Fruit fly (Drosophila melanogaster) whole organism, embryonic: Measurements from ENCODE around the gene CG6000.

Experiments
- Aef1 ChIP-seq: fragments of 200-800 bp; sonication (Bioruptor generic); IDR thresholded peaks from 3 replicates; pipeline ENCODE4 v1.3.6; 2022; ENCODE audit warnings: missing biosample characterization, missing genetic modification characterization
- Atf3 ChIP-seq: fragments of 200-800 bp; sonication (Bioruptor generic); optimal IDR thresholded peaks from 3 replicates; lab custom pipeline; 2016; ENCODE audit warnings: missing biosample characterization, missing genetic modification characterization
- C15 ChIP-seq: fragments of 200-800 bp; sonication (Bioruptor generic); IDR thresholded peaks from 3 replicates; pipeline ENCODE4 v1.3.6; 2022; ENCODE audit warnings: missing biosample characterization, missing genetic modification characterization
- CG10543 ChIP-seq: fragments of 200-800 bp; sonication (Bioruptor generic); optimal IDR thresholded peaks from 3 replicates; lab custom pipeline; 2017; ENCODE audit warnings: missing biosample characterization, mild to moderate bottlenecking, missing genetic modification characterization, moderate library complexity
- CG12219 ChIP-seq: fragments of 200-800 bp; sonication (Bioruptor generic); optimal IDR thresholded peaks from 3 replicates; lab custom pipeline; 2018; ENCODE audit warnings: missing biosample characterization, mild to moderate bottlenecking, missing genetic modification characterization
- CG14965 ChIP-seq: fragments of 200-800 bp; sonication (Bioruptor generic); optimal IDR thresholded peaks from 2 replicates; lab custom pipeline; 2016; ENCODE audit warnings: missing biosample characterization, missing genetic modification characterization, borderline replicate concordance
- CG1647 ChIP-seq: fragments of 200-800 bp; sonication (Bioruptor generic); optimal IDR thresholded peaks from 3 replicates; lab custom pipeline; 2016; ENCODE audit warnings: missing biosample characterization, missing genetic modification characterization
- CG17186 ChIP-seq: fragments of 200-800 bp; sonication (Bioruptor generic); optimal IDR thresholded peaks from 3 replicates; lab custom pipeline; 2017; ENCODE audit warnings: missing biosample characterization, missing genetic modification reagents, missing genetic modification characterization
- CG17612 ChIP-seq: fragments of 200-800 bp; sonication (Bioruptor generic); IDR thresholded peaks from 2 replicates; pipeline ENCODE4 v1.3.6; 2022; ENCODE audit warnings: missing biosample characterization, missing genetic modification characterization
- CG31388 ChIP-seq: fragments of 200-800 bp; sonication (Bioruptor generic); optimal IDR thresholded peaks from 2 replicates; lab custom pipeline; 2016; ENCODE audit warnings: missing biosample characterization, missing genetic modification characterization
- CG31441 ChIP-seq: fragments of 200-800 bp; sonication (Bioruptor generic); IDR thresholded peaks from 2 replicates; pipeline ENCODE4 v1.3.6; 2022; ENCODE audit warnings: missing biosample characterization, missing genetic modification characterization
- CG3407 ChIP-seq: fragments of 200-800 bp; sonication (Bioruptor generic); optimal IDR thresholded peaks from 2 replicates; lab custom pipeline; 2018; ENCODE audit warnings: missing biosample characterization, mild to moderate bottlenecking, missing genetic modification characterization
- CG34376 ChIP-seq: fragments of 200-800 bp; sonication (Bioruptor generic); optimal IDR thresholded peaks from 2 replicates; lab custom pipeline; 2018; ENCODE audit warnings: missing biosample characterization, mild to moderate bottlenecking, missing genetic modification characterization
- CG3847 ChIP-seq: fragments of 200-800 bp; sonication (Bioruptor generic); IDR thresholded peaks from 2 replicates; pipeline ENCODE4 v1.3.6; 2022; ENCODE audit warnings: missing biosample characterization, missing genetic modification characterization
- CG5245 ChIP-seq: fragments of 200-800 bp; sonication (Bioruptor generic); optimal IDR thresholded peaks from 3 replicates; lab custom pipeline; 2016; ENCODE audit warnings: missing biosample characterization, missing genetic modification characterization
- CG6175 ChIP-seq: fragments of 200-800 bp; sonication (Bioruptor generic); IDR thresholded peaks from 3 replicates; pipeline ENCODE4 v1.3.6; 2022; ENCODE audit warnings: missing biosample characterization, missing genetic modification characterization
- CG7745 ChIP-seq: fragments of 200-800 bp; sonication (Bioruptor generic); optimal IDR thresholded peaks from 2 replicates; lab custom pipeline; 2018; ENCODE audit warnings: missing biosample characterization, mild to moderate bottlenecking, missing genetic modification characterization, moderate library complexity
- CG8924 ChIP-seq: fragments of 200-800 bp; optimal IDR thresholded peaks from 3 replicates; lab custom pipeline; 2019; ENCODE audit warnings: missing biosample characterization, mild to moderate bottlenecking, missing genetic modification characterization, moderate library complexity
- CrebB ChIP-seq: fragments of 200-800 bp; sonication (Bioruptor generic); optimal IDR thresholded peaks from 3 replicates; lab custom pipeline; 2018; ENCODE audit warnings: missing biosample characterization, mild to moderate bottlenecking, missing genetic modification characterization
- Doc2 ChIP-seq: fragments of 200-800 bp; sonication (Bioruptor generic); IDR thresholded peaks from 2 replicates; pipeline ENCODE4 v1.3.6; 2022; ENCODE audit warnings: missing biosample characterization, missing genetic modification characterization
- HLH3B ChIP-seq: fragments of 200-800 bp; sonication (Bioruptor generic); IDR thresholded peaks from 2 replicates; pipeline ENCODE4 v1.3.6; 2022; ENCODE audit warnings: missing biosample characterization, missing genetic modification characterization
- Jarid2 ChIP-seq: fragments of 200-800 bp; sonication (Bioruptor generic); optimal IDR thresholded peaks from 3 replicates; lab custom pipeline; 2017; ENCODE audit warnings: mild to moderate bottlenecking, missing biosample characterization, missing genetic modification reagents, missing genetic modification characterization
- Kr ChIP-seq: fragments of 200-800 bp; sonication (Bioruptor generic); optimal IDR thresholded peaks from 2 replicates; lab custom pipeline; 2017; ENCODE audit warnings: missing biosample characterization, mild to moderate bottlenecking, missing genetic modification characterization
- Mad ChIP-seq: fragments of 200-800 bp; sonication (Bioruptor generic); optimal IDR thresholded peaks from 2 replicates; lab custom pipeline; 2016; ENCODE audit warnings: missing biosample characterization, missing genetic modification characterization
- Mes4 ChIP-seq: fragments of 200-800 bp; sonication (Bioruptor generic); optimal IDR thresholded peaks from 2 replicates; lab custom pipeline; 2016; ENCODE audit warnings: missing biosample characterization, missing genetic modification characterization
- NFAT ChIP-seq: fragments of 200-800 bp; sonication (Bioruptor generic); IDR thresholded peaks from 2 replicates; pipeline ENCODE4 v1.3.6; 2022; ENCODE audit warnings: missing biosample characterization, missing genetic modification characterization
- Side ChIP-seq: fragments of 200-800 bp; sonication (Bioruptor generic); optimal IDR thresholded peaks from 2 replicates; lab custom pipeline; 2016; ENCODE audit warnings: missing biosample characterization, missing genetic modification characterization
- Spps ChIP-seq: fragments of 200-800 bp; sonication (Bioruptor generic); optimal IDR thresholded peaks from 2 replicates; lab custom pipeline; 2018; ENCODE audit warnings: missing biosample characterization, mild to moderate bottlenecking, missing genetic modification characterization
- Tbp ChIP-seq: fragments of >200 bp; optimal IDR thresholded peaks from 2 replicates; lab custom pipeline; 2018; ENCODE audit warnings: missing biosample characterization, missing genetic modification characterization
- amos ChIP-seq: fragments of 200-800 bp; sonication (Bioruptor generic); IDR thresholded peaks from 2 replicates; pipeline ENCODE4 v1.3.6; 2022; ENCODE audit warnings: missing biosample characterization, missing genetic modification characterization; ENCODE audit not compliant: partially characterized antibody
- cg ChIP-seq: fragments of 200-800 bp; sonication (Bioruptor generic); optimal IDR thresholded peaks from 3 replicates; lab custom pipeline; 2019; ENCODE audit warnings: missing biosample characterization, mild to moderate bottlenecking, missing genetic modification characterization, moderate library complexity
- crol ChIP-seq: fragments of 200-800 bp; sonication (Bioruptor generic); IDR thresholded peaks from 2 replicates; pipeline ENCODE4 v1.3.6; 2022; ENCODE audit warnings: missing biosample characterization, missing genetic modification characterization
- emc ChIP-seq: fragments of 200-800 bp; sonication (Bioruptor generic); optimal IDR thresholded peaks from 2 replicates; lab custom pipeline; 2016; ENCODE audit warnings: missing biosample characterization, missing genetic modification characterization
- esg ChIP-seq: fragments of 200-800 bp; sonication (Bioruptor generic); conservative IDR thresholded peaks from 2 replicates; pipeline ENCODE4 v1.3.6; 2022; ENCODE audit warnings: missing biosample characterization, missing genetic modification characterization
- eyg ChIP-seq: fragments of 200-800 bp; sonication (Bioruptor generic); optimal IDR thresholded peaks from 3 replicates; lab custom pipeline; 2016; ENCODE audit warnings: missing biosample characterization, missing genetic modification characterization
- fd3F ChIP-seq: fragments of 200-800 bp; sonication (Bioruptor generic); optimal IDR thresholded peaks from 2 replicates; lab custom pipeline; 2018; ENCODE audit warnings: missing biosample characterization, mild to moderate bottlenecking, missing genetic modification characterization, moderate library complexity
- gsb ChIP-seq: fragments of 200-800 bp; sonication (Bioruptor generic); IDR thresholded peaks from 2 replicates; pipeline ENCODE4 v1.3.6; 2022; ENCODE audit warnings: missing biosample characterization, missing genetic modification characterization
- ham ChIP-seq: fragments of 200-800 bp; sonication (Bioruptor generic); IDR thresholded peaks from 2 replicates; pipeline ENCODE4 v1.3.6; 2022; ENCODE audit warnings: missing biosample characterization, missing genetic modification characterization
- hkb ChIP-seq, 2 experiments: fragments of 200-800 bp in 1 of 2; fragments of >200 bp in 1 of 2; sonication (Bioruptor generic) in 1 of 2; IDR thresholded peaks in 1 of 2; optimal IDR thresholded peaks in 1 of 2; 2 replicates each; pipeline versions ENCODE4 v1.3.6 to Lab custom; 2017 to 2022; ENCODE audit warnings: missing biosample characterization in 1 of 2, missing genetic modification characterization in 1 of 2
- lilli ChIP-seq: fragments of 200-800 bp; sonication (Bioruptor generic); optimal IDR thresholded peaks from 3 replicates; lab custom pipeline; 2016; ENCODE audit warnings: missing biosample characterization, missing genetic modification characterization
- lola ChIP-seq, 3 experiments: fragments of >200 bp in 2 of 3; fragments of 200-800 bp in 1 of 3; sonication (Bioruptor generic) in 1 of 3; optimal IDR thresholded peaks; 2 replicates each; lab custom pipeline; 2017 to 2019; ENCODE audit warnings: missing biosample characterization in 3 of 3, missing genetic modification characterization in 3 of 3, mild to moderate bottlenecking in 1 of 3, moderate library complexity in 1 of 3
- oc ChIP-seq: fragments of 200-800 bp; sonication (Bioruptor generic); optimal IDR thresholded peaks from 2 replicates; lab custom pipeline; 2018; ENCODE audit warnings: missing biosample characterization, mild to moderate bottlenecking, missing genetic modification characterization, moderate library complexity
- org-1 ChIP-seq: fragments of 200-800 bp; sonication (Bioruptor generic); optimal IDR thresholded peaks from 2 replicates; lab custom pipeline; 2017; ENCODE audit warnings: missing biosample characterization, missing genetic modification characterization
- run ChIP-seq: fragments of 200-800 bp; sonication (Bioruptor generic); optimal IDR thresholded peaks from 3 replicates; lab custom pipeline; 2018; ENCODE audit warnings: missing biosample characterization, mild to moderate bottlenecking, missing genetic modification characterization
- schlank ChIP-seq: fragments of 200-800 bp; sonication (Bioruptor generic); optimal IDR thresholded peaks from 2 replicates; lab custom pipeline; 2018; ENCODE audit warnings: missing biosample characterization, mild to moderate bottlenecking, missing genetic modification characterization
- scrt ChIP-seq: fragments of 200-800 bp; sonication (Bioruptor generic); optimal IDR thresholded peaks from 2 replicates; lab custom pipeline; 2018; ENCODE audit warnings: missing biosample characterization, mild to moderate bottlenecking, missing genetic modification characterization, moderate library complexity
- sisA ChIP-seq: fragments of 200-800 bp; sonication (Bioruptor generic); IDR thresholded peaks from 2 replicates; pipeline ENCODE4 v1.3.6; 2022; ENCODE audit warnings: missing biosample characterization, missing genetic modification characterization
- slbo ChIP-seq: fragments of 200-800 bp; sonication (Bioruptor generic); IDR thresholded peaks from 2 replicates; pipeline ENCODE4 v1.3.6; 2022; ENCODE audit warnings: missing biosample characterization, missing genetic modification characterization
- slou ChIP-seq: fragments of 200-800 bp; sonication (Bioruptor generic); optimal IDR thresholded peaks from 3 replicates; lab custom pipeline; 2016; ENCODE audit warnings: missing biosample characterization, missing genetic modification characterization
- stc ChIP-seq: fragments of 200-800 bp; sonication (Bioruptor generic); IDR thresholded peaks from 2 replicates; pipeline ENCODE4 v1.3.6; 2022; ENCODE audit warnings: missing biosample characterization, missing genetic modification characterization
- toy ChIP-seq: fragments of 200-800 bp; sonication (Bioruptor generic); IDR thresholded peaks from 2 replicates; pipeline ENCODE4 v1.3.6; 2022; ENCODE audit warnings: missing biosample characterization, missing genetic modification characterization
- unpg ChIP-seq: fragments of 200-800 bp; sonication (Bioruptor generic); optimal IDR thresholded peaks from 3 replicates; lab custom pipeline; 2018; ENCODE audit warnings: missing biosample characterization, mild to moderate bottlenecking, missing genetic modification characterization, moderate library complexity

The CG6000 gene

DNA sequence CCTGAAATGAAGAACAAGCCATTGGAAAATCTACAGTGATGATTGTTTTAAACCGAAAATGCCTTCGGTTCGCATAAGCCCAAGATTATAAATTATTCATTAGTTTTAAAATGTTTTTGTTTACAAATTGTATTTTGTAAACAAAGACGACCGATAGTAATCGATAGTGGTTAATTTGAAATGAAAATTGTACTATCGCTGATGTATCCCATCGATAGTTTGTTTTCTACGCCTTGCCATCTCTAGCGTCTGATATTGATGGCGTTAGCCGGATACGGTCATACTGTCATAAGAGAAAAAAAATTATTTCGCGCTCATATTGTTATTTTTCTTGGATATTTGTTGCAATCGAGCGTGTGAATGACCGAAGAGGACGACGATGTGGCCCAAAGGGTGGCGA lies 3.9 kb downstream of the CG6000 start, which contains the start of gene SMC1 (continued):
- no peak for TF ChIP-seq toy
- TF ChIP-seq CrebB (tag; lab: Kevin White, UChicago), result peak; percentile 24
- no peak for TF ChIP-seq lola (GFP tag; optimal IDR thresholded peaks at IDR 0.05; lab: Kevin White, UChicago)
- peak; percentile 55 for TF ChIP-seq CG8924 (tag; lab: Kevin White, UChicago)
- TF ChIP-seq Kr, result no peak
- peak; percentile 72 for TF ChIP-seq slbo (GFP tag; lab: Robert Waterston, UW)
- TF ChIP-seq Atf3 (GFP tag; lab: Kevin White, UChicago), result no peak
- TF ChIP-seq scrt (GFP tag; lab: Kevin White, UChicago), result no peak
- TF ChIP-seq sisA (GFP tag; lab: Robert Waterston, UW), result no peak
- no peak for TF ChIP-seq CG5245 (GFP tag; lab: Kevin White, UChicago)
- TF ChIP-seq Aef1, result no peak
- TF ChIP-seq cg (GFP tag; lab: Kevin White, UChicago), result no peak
- peak; percentile 24 for TF ChIP-seq fd3F
- TF ChIP-seq Spps, result no peak
- no peak for TF ChIP-seq unpg
- TF ChIP-seq C15 (GFP tag; lab: Robert Waterston, UW), result 0 out of 3 replicates have a peak, but pooled peaks have one; percentile 28
- TF ChIP-seq Mes4, result peak; percentile 13
- TF ChIP-seq slou (GFP tag; lab: Kevin White, UChicago), result peak; percentile 32
- peak; percentile 73 for TF ChIP-seq CG10543
- no peak for TF ChIP-seq hkb (optimal IDR thresholded peaks at IDR 0.05; lab: Kevin White, UChicago)
- TF ChIP-seq hkb (GFP tag; IDR thresholded peaks at IDR 0.05; lab: Robert Waterston, UW), result no peak
- TF ChIP-seq CG3847, result no peak
- TF ChIP-seq emc, result no peak
- TF ChIP-seq Tbp (GFP tag; lab: Kevin White, UChicago), result no peak
- no peak for TF ChIP-seq Side (GFP tag; lab: Kevin White, UChicago)
- peak; percentile 24 for TF ChIP-seq schlank
- TF ChIP-seq CG31388 (GFP tag; lab: Kevin White, UChicago), result no peak
- TF ChIP-seq Jarid2 (GFP tag; lab: Kevin White, UChicago), result no peak
- no peak for TF ChIP-seq CG14965 (GFP tag; lab: Kevin White, UChicago)
- TF ChIP-seq Mad (GFP tag; lab: Kevin White, UChicago), result peak; percentile 23
- TF ChIP-seq crol, result no peak
- no peak for TF ChIP-seq CG3407 (GFP tag; lab: Kevin White, UChicago)
- no peak for TF ChIP-seq CG7745 (tag; lab: Kevin White, UChicago)
- TF ChIP-seq run, result no peak
- TF ChIP-seq gsb (GFP tag; lab: Robert Waterston, UW), result no peak
- TF ChIP-seq CG17612 (GFP tag; lab: Robert Waterston, UW), result no peak
- peak; percentile 42 for TF ChIP-seq CG34376
- peak; percentile 51 for TF ChIP-seq eyg (GFP tag; lab: Kevin White, UChicago)
- no peak for TF ChIP-seq ham
- peak; percentile 56 for TF ChIP-seq lilli
- no peak for TF ChIP-seq esg
- no peak for TF ChIP-seq HLH3B (GFP tag; lab: Robert Waterston, UW)
- no peak; the same call in 1 of the 2 replicates for TF ChIP-seq stc (GFP tag; lab: Robert Waterston, UW)
- TF ChIP-seq Doc2 (GFP tag; lab: Robert Waterston, UW), result no peak
- TF ChIP-seq NFAT (GFP tag; lab: Robert Waterston, UW), result no peak; the same call in 1 of the 2 replicates
- TF ChIP-seq oc (tag; lab: Kevin White, UChicago), result no peak
- peak; percentile 25 for TF ChIP-seq CG1647
- peak; percentile 100 for TF ChIP-seq amos (GFP tag; lab: Robert Waterston, UW)
- TF ChIP-seq CG17186, result peak; percentile 47
- no peak for TF ChIP-seq CG6175
- TF ChIP-seq CG12219 (GFP tag; lab: Kevin White, UChicago), result no peak
- TF ChIP-seq org-1 (GFP tag; lab: Kevin White, UChicago), result no peak
- TF ChIP-seq CG31441 (GFP tag; lab: Robert Waterston, UW), result no peak
